Worm (Caenorhabditis elegans) whole organism, young adult: ENCODE data around the gene mnk-1.

ENCODE experiments used
- F39B2.1 ChIP-seq: fragments of 200-800 bp; sonication (Bioruptor generic); IDR thresholded peaks from 2 replicates; pipeline ENCODE4 v1.3.6; 2022; ENCODE audit warnings: missing genetic modification reagents, missing genetic modification characterization, missing compliant biosample characterization
- Y53G8AR.9 ChIP-seq: fragments of 200-800 bp; sonication (Bioruptor generic); conservative IDR thresholded peaks from 2 replicates; pipeline ENCODE4 v1.3.6; 2022; ENCODE audit warnings: missing genetic modification reagents, missing genetic modification characterization, missing compliant biosample characterization
- ceh-40 ChIP-seq: fragments of 200-800 bp; sonication (Bioruptor generic); IDR thresholded peaks from 2 replicates; pipeline ENCODE4 v1.3.6; 2022; ENCODE audit warnings: missing genetic modification characterization, missing compliant biosample characterization
- nfya-1 ChIP-seq: sonication (generic microtip); optimal IDR thresholded peaks from 2 replicates; lab custom pipeline; 2017; ENCODE audit warnings: antibody characterized with exemption, missing compliant biosample characterization, missing genetic modification characterization, borderline replicate concordance; ENCODE audit not compliant: insufficient read depth
- pha-4 ChIP-seq: fragments of 150-350 bp; sonication (generic microtip); optimal IDR thresholded peaks from 2 replicates; lab custom pipeline; 2014; ENCODE audit warnings: missing biosample characterization, missing genetic modification reagents, missing genetic modification characterization
- snpc-1.3 ChIP-seq: sonication (generic microtip); optimal IDR thresholded peaks from 2 replicates; lab custom pipeline; 2017; ENCODE audit warnings: missing genetic modification characterization, mild to moderate bottlenecking, missing compliant biosample characterization, antibody characterized with exemption, moderate library complexity, missing genotype, missing genetic modification reagents; ENCODE audit not compliant: insufficient read depth
- snpc-4 ChIP-seq, 5 experiments: fragments of 150-350 bp in 1 of 5; sonication (generic microtip) in 4 of 5; optimal IDR thresholded peaks; 2 replicates each; lab custom pipeline; 2014 to 2018; ENCODE audit warnings: missing genetic modification characterization in 5 of 5, missing biosample characterization in 3 of 5, antibody characterized with exemption in 2 of 5, mild to moderate bottlenecking in 2 of 5, missing compliant biosample characterization in 2 of 5, missing genotype in 2 of 5, moderate library complexity in 2 of 5, missing genetic modification reagents in 1 of 5
- xnd-1 ChIP-seq: sonication (generic microtip); optimal IDR thresholded peaks from 2 replicates; lab custom pipeline; 2016; ENCODE audit warnings: missing genotype, missing genetic modification reagents, missing genetic modification characterization, missing compliant biosample characterization
- ztf-6 ChIP-seq: fragments of 200-800 bp; sonication (Bioruptor generic); IDR thresholded peaks from 2 replicates; pipeline ENCODE4 v1.3.6; 2022; ENCODE audit warnings: missing genetic modification reagents, missing genetic modification characterization, missing compliant biosample characterization

DNA sequence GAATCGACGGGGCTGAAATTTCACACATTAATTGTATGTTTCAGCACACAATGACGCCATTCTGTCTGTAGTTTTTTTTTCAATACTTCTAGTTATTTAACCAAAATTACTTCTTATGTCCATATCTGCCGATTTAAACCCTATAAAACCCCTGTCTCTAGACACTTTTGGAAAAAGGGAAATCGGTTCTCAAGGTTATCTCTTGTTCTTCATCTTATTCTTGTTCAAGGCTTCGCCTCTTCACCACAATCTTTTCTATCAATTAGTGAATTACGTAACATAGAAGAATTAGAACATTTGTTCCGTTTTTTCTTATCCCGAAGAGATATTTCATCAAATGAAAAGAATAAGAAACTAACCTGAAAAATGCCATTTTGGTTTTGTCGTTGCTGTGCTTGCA is 54.2 kb downstream of the mnk-1 start:
- no peak for TF ChIP-seq snpc-1.3 (tag; lab: Kevin White, UChicago)
- TF ChIP-seq xnd-1 (tag; lab: Kevin White, UChicago) = no peak
- TF ChIP-seq Y53G8AR.9 = no peak
- TF ChIP-seq ztf-6 = no peak
- TF ChIP-seq F39B2.1 (GFP tag; lab: Robert Waterston, UW) = no peak
- TF ChIP-seq snpc-4 (GFP tag; optimal IDR thresholded peaks at IDR 0.05; lab: Kevin White, UChicago) = no peak
- no peak for TF ChIP-seq snpc-4 (tag; optimal IDR thresholded peaks at IDR 0.05; lab: Kevin White, UChicago)
- no peak for TF ChIP-seq ceh-40 (GFP tag; lab: Robert Waterston, UW)
- TF ChIP-seq pha-4 = no peak
- no peak for TF ChIP-seq nfya-1 (tag; lab: Kevin White, UChicago)
